Fruit fly (Drosophila melanogaster) whole organism, embryonic: Measurements from ENCODE around the gene CG5828.
A peak's percentile ranks its signal among the peaks of the same experiment; 100 is the strongest.

ENCODE experiments used
- Adf1 ChIP-seq: fragments of 200-800 bp; sonication (Bioruptor generic); IDR thresholded peaks from 2 replicates; pipeline ENCODE4 v1.3.6; 2022; ENCODE audit warnings: missing biosample characterization, missing genetic modification characterization
- Awh ChIP-seq: fragments of 200-800 bp; sonication (Bioruptor generic); IDR thresholded peaks from 2 replicates; pipeline ENCODE4, ENCODE4 v1.3.6; 2022; ENCODE audit warnings: missing biosample characterization, missing genetic modification characterization
- B-H1 ChIP-seq: fragments of 200-800 bp; sonication (Bioruptor generic); IDR thresholded peaks from 3 replicates; pipeline ENCODE4 v1.3.6; 2022; ENCODE audit warnings: missing biosample characterization, missing genetic modification characterization
- B-H2 ChIP-seq: fragments of 200-800 bp; sonication (Bioruptor generic); optimal IDR thresholded peaks from 2 replicates; lab custom pipeline; 2018; ENCODE audit warnings: missing biosample characterization, mild to moderate bottlenecking, missing genetic modification characterization
- CG10543 ChIP-seq: fragments of 200-800 bp; sonication (Bioruptor generic); optimal IDR thresholded peaks from 3 replicates; lab custom pipeline; 2017; ENCODE audit warnings: missing biosample characterization, mild to moderate bottlenecking, missing genetic modification characterization, moderate library complexity
- CG10979 ChIP-seq: fragments of 200-800 bp; sonication (Bioruptor generic); optimal IDR thresholded peaks from 2 replicates; lab custom pipeline; 2018; ENCODE audit warnings: missing biosample characterization, mild to moderate bottlenecking, missing genetic modification characterization, moderate library complexity
- CG12071 ChIP-seq: fragments of 200-800 bp; sonication (Bioruptor generic); optimal IDR thresholded peaks from 3 replicates; lab custom pipeline; 2018; ENCODE audit warnings: missing biosample characterization, mild to moderate bottlenecking, missing genetic modification characterization
- CG12104 ChIP-seq: fragments of 200-800 bp; sonication (Bioruptor generic); optimal IDR thresholded peaks from 3 replicates; lab custom pipeline; 2016; ENCODE audit warnings: missing biosample characterization, missing genetic modification characterization
- CG12659 ChIP-seq: fragments of 200-800 bp; sonication (Bioruptor generic); optimal IDR thresholded peaks from 3 replicates; lab custom pipeline; 2017; ENCODE audit warnings: mild to moderate bottlenecking, missing biosample characterization, missing genetic modification reagents, missing genetic modification characterization
- CG13123 ChIP-seq: fragments of 200-800 bp; sonication (Bioruptor generic); optimal IDR thresholded peaks from 2 replicates; lab custom pipeline; 2016; ENCODE audit warnings: missing biosample characterization, missing genetic modification characterization
- CG14667 ChIP-seq: fragments of 200-800 bp; sonication (Bioruptor generic); IDR thresholded peaks from 2 replicates; pipeline ENCODE4 v1.3.6; 2022; ENCODE audit warnings: missing biosample characterization, missing genetic modification characterization
- CG18011 ChIP-seq: fragments of 200-800 bp; sonication (Bioruptor generic); optimal IDR thresholded peaks from 2 replicates; lab custom pipeline; 2017; ENCODE audit warnings: missing biosample characterization, missing genetic modification characterization, mild to moderate bottlenecking, moderate library complexity, missing genotype
- CG2120 ChIP-seq: fragments of 200-800 bp; sonication (Bioruptor generic); optimal IDR thresholded peaks from 3 replicates; lab custom pipeline; 2016; ENCODE audit warnings: missing biosample characterization, missing genetic modification characterization
- CG31388 ChIP-seq: fragments of 200-800 bp; sonication (Bioruptor generic); optimal IDR thresholded peaks from 2 replicates; lab custom pipeline; 2016; ENCODE audit warnings: missing biosample characterization, missing genetic modification characterization
- CG3407 ChIP-seq: fragments of 200-800 bp; sonication (Bioruptor generic); optimal IDR thresholded peaks from 2 replicates; lab custom pipeline; 2018; ENCODE audit warnings: missing biosample characterization, mild to moderate bottlenecking, missing genetic modification characterization
- CG3726 ChIP-seq: fragments of 200-800 bp; sonication (Bioruptor generic); IDR thresholded peaks from 3 replicates; pipeline ENCODE4, ENCODE4 v1.3.6; 2022; ENCODE audit warnings: missing biosample characterization, missing genetic modification characterization
- CG4282 ChIP-seq: fragments of 200-800 bp; sonication (Bioruptor generic); optimal IDR thresholded peaks from 2 replicates; lab custom pipeline; 2016; ENCODE audit warnings: missing biosample characterization, missing genetic modification characterization
- CG4360 ChIP-seq: fragments of 200-800 bp; sonication (Bioruptor generic); IDR thresholded peaks from 2 replicates; pipeline ENCODE4 v1.3.6; 2022; ENCODE audit warnings: missing biosample characterization, missing genetic modification characterization
- CG4424 ChIP-seq: fragments of 200-800 bp; sonication (Bioruptor generic); optimal IDR thresholded peaks from 3 replicates; lab custom pipeline; 2016; ENCODE audit warnings: missing biosample characterization, missing genetic modification characterization
- CG6654 ChIP-seq: fragments of 200-800 bp; sonication (Bioruptor generic); optimal IDR thresholded peaks from 2 replicates; lab custom pipeline; 2017; ENCODE audit warnings: missing biosample characterization, mild to moderate bottlenecking, missing genetic modification characterization
- CG6689 ChIP-seq: fragments of 200-800 bp; sonication (Bioruptor generic); IDR thresholded peaks from 2 replicates; pipeline ENCODE4 v1.3.6; 2022; ENCODE audit warnings: missing biosample characterization, missing genetic modification characterization
- CG6854 ChIP-seq: fragments of 200-800 bp; sonication (Bioruptor generic); optimal IDR thresholded peaks from 3 replicates; lab custom pipeline; 2017; ENCODE audit warnings: missing biosample characterization, mild to moderate bottlenecking, missing genetic modification characterization
- CG7987 ChIP-seq: fragments of 200-800 bp; sonication (Bioruptor generic); optimal IDR thresholded peaks from 2 replicates; lab custom pipeline; 2018; ENCODE audit warnings: missing biosample characterization, mild to moderate bottlenecking, missing genetic modification characterization, moderate library complexity
- CG8359 ChIP-seq: fragments of 200-800 bp; sonication (Bioruptor generic); optimal IDR thresholded peaks from 2 replicates; lab custom pipeline; 2017; ENCODE audit warnings: missing biosample characterization, mild to moderate bottlenecking, missing genetic modification characterization, borderline replicate concordance
- CG8765 ChIP-seq: fragments of 200-800 bp; sonication (Bioruptor generic); IDR thresholded peaks from 2 replicates; pipeline ENCODE4 v1.3.6; 2022; ENCODE audit warnings: missing biosample characterization, missing genetic modification characterization
- CG9437 ChIP-seq: fragments of 200-800 bp; sonication (Bioruptor generic); optimal IDR thresholded peaks from 2 replicates; lab custom pipeline; 2018; ENCODE audit warnings: missing biosample characterization, mild to moderate bottlenecking, missing genetic modification characterization
- CG9609 ChIP-seq: fragments of 200-800 bp; sonication (Bioruptor generic); optimal IDR thresholded peaks from 3 replicates; lab custom pipeline; 2016; ENCODE audit warnings: missing biosample characterization, missing genetic modification characterization
- CG9797 ChIP-seq: fragments of 200-800 bp; sonication (Bioruptor generic); optimal IDR thresholded peaks from 3 replicates; lab custom pipeline; 2018; ENCODE audit warnings: missing biosample characterization, mild to moderate bottlenecking, missing genetic modification characterization
- CG9876 ChIP-seq: fragments of 200-800 bp; sonication (Bioruptor generic); optimal IDR thresholded peaks from 2 replicates; lab custom pipeline; 2016; ENCODE audit warnings: missing biosample characterization, missing genetic modification characterization
- CkIIα-i1 ChIP-seq: fragments of 200-800 bp; sonication (Bioruptor generic); IDR thresholded peaks from 2 replicates; pipeline ENCODE4 v1.3.6; 2022; ENCODE audit warnings: missing biosample characterization, missing genetic modification characterization
- Deaf1 ChIP-seq: fragments of 200-800 bp; optimal IDR thresholded peaks from 3 replicates; lab custom pipeline; 2019; ENCODE audit warnings: missing biosample characterization, mild to moderate bottlenecking, missing genetic modification characterization, moderate library complexity
- Dll ChIP-seq: fragments of 200-800 bp; sonication (Bioruptor generic); IDR thresholded peaks from 4 replicates; pipeline ENCODE4 v1.3.6; 2022; ENCODE audit warnings: missing biosample characterization, missing genetic modification characterization; ENCODE audit not compliant: partially characterized antibody
- Eip74EF ChIP-seq, 2 experiments: fragments of 200-800 bp in 1 of 2; fragments of >200 bp in 1 of 2; sonication (Bioruptor generic) in 1 of 2; optimal IDR thresholded peaks; 2 replicates each; lab custom pipeline; 2017 to 2019; ENCODE audit warnings: missing biosample characterization in 2 of 2, missing genetic modification characterization in 2 of 2, mild to moderate bottlenecking in 1 of 2, moderate library complexity in 1 of 2
- MTF-1 ChIP-seq: fragments of 200-800 bp; sonication (Bioruptor generic); optimal IDR thresholded peaks from 2 replicates; lab custom pipeline; 2018; ENCODE audit warnings: missing biosample characterization, mild to moderate bottlenecking, missing genetic modification characterization, borderline replicate concordance
- Myb ChIP-seq: fragments of 200-800 bp; sonication (Bioruptor generic); optimal IDR thresholded peaks from 2 replicates; lab custom pipeline; 2016; ENCODE audit warnings: missing biosample characterization, missing genetic modification characterization
- NC2α ChIP-seq: fragments of 200-800 bp; sonication (Bioruptor generic); optimal IDR thresholded peaks from 2 replicates; lab custom pipeline; 2016; ENCODE audit warnings: missing biosample characterization, missing genetic modification characterization
- Sry-δ ChIP-seq: fragments of 200-800 bp; sonication (Bioruptor generic); optimal IDR thresholded peaks from 2 replicates; lab custom pipeline; 2016; ENCODE audit warnings: missing biosample characterization, missing genetic modification characterization
- bigmax ChIP-seq: fragments of 200-800 bp; sonication (Bioruptor generic); optimal IDR thresholded peaks from 2 replicates; lab custom pipeline; 2018; ENCODE audit warnings: missing biosample characterization, mild to moderate bottlenecking, missing genetic modification characterization
- cg ChIP-seq: fragments of 200-800 bp; sonication (Bioruptor generic); optimal IDR thresholded peaks from 3 replicates; lab custom pipeline; 2019; ENCODE audit warnings: missing biosample characterization, mild to moderate bottlenecking, missing genetic modification characterization, moderate library complexity
- croc ChIP-seq: fragments of 200-800 bp; sonication (Bioruptor generic); conservative IDR thresholded peaks from 3 replicates; pipeline ENCODE4 v1.3.6; 2022; ENCODE audit warnings: missing biosample characterization, missing genetic modification characterization
- danr ChIP-seq: fragments of 200-800 bp; sonication (Bioruptor generic); IDR thresholded peaks from 2 replicates; pipeline ENCODE4 v1.3.6; 2022; ENCODE audit warnings: missing biosample characterization, missing genetic modification characterization
- dati ChIP-seq: fragments of 200-800 bp; sonication (Bioruptor generic); IDR thresholded peaks from 2 replicates; pipeline ENCODE4 v1.3.6; 2022; ENCODE audit warnings: missing biosample characterization, missing genetic modification characterization
- dimm ChIP-seq: fragments of 200-800 bp; sonication (Bioruptor generic); IDR thresholded peaks from 2 replicates; pipeline ENCODE4 v1.3.6; 2022; ENCODE audit warnings: missing biosample characterization, missing genetic modification characterization
- esg ChIP-seq: fragments of 200-800 bp; sonication (Bioruptor generic); conservative IDR thresholded peaks from 2 replicates; pipeline ENCODE4 v1.3.6; 2022; ENCODE audit warnings: missing biosample characterization, missing genetic modification characterization
- fru ChIP-seq: fragments of >200 bp; optimal IDR thresholded peaks from 2 replicates; lab custom pipeline; 2017
- klu ChIP-seq: fragments of 200-800 bp; sonication (Bioruptor generic); IDR thresholded peaks from 2 replicates; pipeline ENCODE4 v1.3.6; 2022; ENCODE audit warnings: missing biosample characterization, missing genetic modification characterization
- lola ChIP-seq, 3 experiments: fragments of >200 bp in 2 of 3; fragments of 200-800 bp in 1 of 3; sonication (Bioruptor generic) in 1 of 3; optimal IDR thresholded peaks; 2 replicates each; lab custom pipeline; 2017 to 2019; ENCODE audit warnings: missing biosample characterization in 3 of 3, missing genetic modification characterization in 3 of 3, mild to moderate bottlenecking in 1 of 3, moderate library complexity in 1 of 3
- scrt ChIP-seq: fragments of 200-800 bp; sonication (Bioruptor generic); optimal IDR thresholded peaks from 2 replicates; lab custom pipeline; 2018; ENCODE audit warnings: missing biosample characterization, mild to moderate bottlenecking, missing genetic modification characterization, moderate library complexity
- slp2 ChIP-seq: fragments of 200-800 bp; sonication (Bioruptor generic); optimal IDR thresholded peaks from 2 replicates; lab custom pipeline; 2016; ENCODE audit warnings: missing biosample characterization, missing genetic modification characterization
- trh ChIP-seq: fragments of 200-800 bp; sonication (Bioruptor generic); optimal IDR thresholded peaks from 2 replicates; lab custom pipeline; 2016; ENCODE audit warnings: missing biosample characterization, missing genetic modification characterization
- twi ChIP-seq: fragments of 200-800 bp; optimal IDR thresholded peaks from 2 replicates; lab custom pipeline; 2019; ENCODE audit warnings: missing biosample characterization, mild to moderate bottlenecking, missing genetic modification characterization, moderate library complexity
- tx ChIP-seq: fragments of 200-800 bp; sonication (Bioruptor generic); optimal IDR thresholded peaks from 2 replicates; lab custom pipeline; 2016; ENCODE audit warnings: missing biosample characterization, missing genetic modification characterization

The CG5828 gene

DNA sequence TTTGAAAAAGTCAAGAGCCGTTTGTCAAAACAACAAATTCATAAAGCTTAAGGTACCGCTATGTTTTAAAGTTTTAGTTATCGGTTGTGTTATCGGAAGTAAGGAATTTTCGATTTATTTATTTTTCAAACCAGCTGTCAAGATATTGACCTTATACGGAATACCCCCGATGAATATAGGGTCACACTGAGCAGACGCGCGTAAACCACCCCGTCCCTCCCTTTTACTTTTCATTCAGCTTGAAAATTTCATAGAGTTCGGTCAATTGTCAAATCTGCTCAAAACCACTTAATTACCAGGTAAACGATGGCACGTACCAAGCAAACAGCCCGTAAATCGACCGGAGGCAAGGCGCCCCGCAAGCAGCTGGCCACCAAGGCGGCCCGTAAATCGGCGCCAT is 38.8 kb upstream of the CG5828 start, which contains the start of the genes CG14036 and His3.3A (continued):
- no peak for TF ChIP-seq cg
- TF ChIP-seq Awh (GFP tag; lab: Robert Waterston, UW) = no peak
- no peak for TF ChIP-seq fru (lab: Kevin White, UChicago)
- no peak for TF ChIP-seq danr (GFP tag; lab: Robert Waterston, UW)
- no peak for TF ChIP-seq CG6654 (GFP tag; lab: Kevin White, UChicago)
- no peak for TF ChIP-seq CG10979 (tag; lab: Kevin White, UChicago)
- TF ChIP-seq esg (GFP tag; lab: Robert Waterston, UW) = no peak
- TF ChIP-seq bigmax (GFP tag; lab: Kevin White, UChicago) = no peak
- no peak for TF ChIP-seq CG6689
- no peak for TF ChIP-seq CG4360 (GFP tag; lab: Robert Waterston, UW)
- no peak for TF ChIP-seq Adf1 (GFP tag; lab: Robert Waterston, UW)
- TF ChIP-seq CG3726 = no peak
- no peak for TF ChIP-seq CG3407 (GFP tag; lab: Kevin White, UChicago)
- no peak for TF ChIP-seq CkIIα-i1 (GFP tag; lab: Robert Waterston, UW)
- TF ChIP-seq klu (GFP tag; lab: Robert Waterston, UW) = no peak
- TF ChIP-seq CG4282 (GFP tag; lab: Kevin White, UChicago) = no peak
- no peak for TF ChIP-seq CG9437
- no peak for TF ChIP-seq B-H1 (GFP tag; lab: Robert Waterston, UW)
- TF ChIP-seq scrt (GFP tag; lab: Kevin White, UChicago) = no peak
- TF ChIP-seq CG9609 (GFP tag; lab: Kevin White, UChicago) = no peak
- no peak for TF ChIP-seq dati (GFP tag; lab: Robert Waterston, UW)
- TF ChIP-seq dimm (GFP tag; lab: Robert Waterston, UW) = no peak
- TF ChIP-seq Myb (GFP tag; lab: Kevin White, UChicago) = peak; percentile 75
- peak; percentile 30 for TF ChIP-seq B-H2
- TF ChIP-seq CG9797 (GFP tag; lab: Kevin White, UChicago) = peak; percentile 97
- TF ChIP-seq MTF-1 (GFP tag; lab: Kevin White, UChicago) = no peak
- TF ChIP-seq CG12659 (GFP tag; lab: Kevin White, UChicago) = peak; percentile 64
- no peak for TF ChIP-seq twi (tag; lab: Kevin White, UChicago)
- no peak for TF ChIP-seq CG31388 (GFP tag; lab: Kevin White, UChicago)
- peak; percentile 27 for TF ChIP-seq CG7987 (GFP tag; lab: Kevin White, UChicago)
- no peak for TF ChIP-seq trh (GFP tag; lab: Kevin White, UChicago)
- TF ChIP-seq CG18011 (GFP tag; lab: Kevin White, UChicago) = no peak
- TF ChIP-seq CG12104 = no peak
- peak; percentile 65 for TF ChIP-seq Sry-δ (GFP tag; lab: Kevin White, UChicago)
- no peak for TF ChIP-seq lola (GFP tag; optimal IDR thresholded peaks at IDR 0.05; lab: Kevin White, UChicago)
- no peak for TF ChIP-seq CG6854 (GFP tag; lab: Kevin White, UChicago)
- TF ChIP-seq CG8359 = no peak
- TF ChIP-seq Deaf1 (tag; lab: Kevin White, UChicago) = no peak
- TF ChIP-seq CG8765 (GFP tag; lab: Robert Waterston, UW) = no peak
- no peak for TF ChIP-seq croc (GFP tag; lab: Robert Waterston, UW)
- no peak for TF ChIP-seq CG12071 (GFP tag; lab: Kevin White, UChicago)
- no peak for TF ChIP-seq NC2α (GFP tag; lab: Kevin White, UChicago)
- TF ChIP-seq tx (GFP tag; lab: Kevin White, UChicago) = no peak
- no peak for TF ChIP-seq slp2 (GFP tag; lab: Kevin White, UChicago)
- TF ChIP-seq CG13123 (GFP tag; lab: Kevin White, UChicago) = no peak
- TF ChIP-seq CG2120 (GFP tag; lab: Kevin White, UChicago) = peak; percentile 46
- peak; percentile 56; the same call in 1 of the 4 replicates for TF ChIP-seq Dll (GFP tag; lab: Robert Waterston, UW)
- no peak for TF ChIP-seq CG9876 (GFP tag; lab: Kevin White, UChicago)
- no peak for TF ChIP-seq Eip74EF (GFP tag; optimal IDR thresholded peaks at IDR 0.05; lab: Kevin White, UChicago)
- TF ChIP-seq CG4424 (GFP tag; lab: Kevin White, UChicago) = no peak
- no peak for TF ChIP-seq CG10543 (GFP tag; lab: Kevin White, UChicago)
- no peak for TF ChIP-seq CG14667
